Worm (Caenorhabditis elegans) whole organism, mixed stage, embryonic: ENCODE data around the gene C25E10.16.

ENCODE experiments used
- M03D4.4 ChIP-seq: sonication (generic microtip); optimal IDR thresholded peaks from 2 replicates; lab custom pipeline; 2017; ENCODE audit warnings: mild to moderate bottlenecking, missing genetic modification characterization, missing compliant biosample characterization
- bed-3 ChIP-seq: fragments of 200-800 bp; sonication (Bioruptor generic); optimal IDR thresholded peaks from 3 replicates; lab custom pipeline; 2018; ENCODE audit warnings: mild to moderate bottlenecking, missing genetic modification characterization, moderate library complexity, missing compliant biosample characterization
- blmp-1 ChIP-seq: fragments of 150-350 bp; optimal IDR thresholded peaks from 2 replicates; lab custom pipeline; 2014; ENCODE audit warnings: missing biosample characterization, missing genetic modification characterization
- ceh-39 ChIP-seq: fragments of 150-350 bp; optimal IDR thresholded peaks from 2 replicates; lab custom pipeline; 2014; ENCODE audit warnings: missing biosample characterization, missing genetic modification characterization
- ceh-43 ChIP-seq: fragments of 200-800 bp; sonication (Bioruptor generic); optimal IDR thresholded peaks from 2 replicates; lab custom pipeline; 2018; ENCODE audit warnings: mild to moderate bottlenecking, missing genetic modification characterization, moderate library complexity, missing compliant biosample characterization
- ceh-83 ChIP-seq: fragments of 200-800 bp; sonication (Bioruptor generic); optimal IDR thresholded peaks from 2 replicates; lab custom pipeline; 2018; ENCODE audit warnings: mild to moderate bottlenecking, missing genetic modification characterization, missing compliant biosample characterization
- ces-1 ChIP-seq: fragments of 150-350 bp; optimal IDR thresholded peaks from 2 replicates; lab custom pipeline; 2014; ENCODE audit warnings: missing biosample characterization, missing genetic modification reagents, missing genetic modification characterization
- cnd-1 ChIP-seq: fragments of 200-800 bp; sonication (Bioruptor generic); optimal IDR thresholded peaks from 2 replicates; lab custom pipeline; 2018; ENCODE audit warnings: mild to moderate bottlenecking, missing genetic modification characterization, missing compliant biosample characterization
- drap-1 ChIP-seq: fragments of 200-800 bp; sonication (Bioruptor generic); optimal IDR thresholded peaks from 3 replicates; lab custom pipeline; 2018; ENCODE audit warnings: mild to moderate bottlenecking, missing genetic modification characterization, missing compliant biosample characterization
- elt-1 ChIP-seq: sonication (generic microtip); optimal IDR thresholded peaks from 2 replicates; lab custom pipeline; 2017; ENCODE audit warnings: missing genetic modification characterization, mild to moderate bottlenecking, missing compliant biosample characterization, antibody characterized with exemption, moderate library complexity, borderline replicate concordance; ENCODE audit not compliant: insufficient read depth
- elt-3 ChIP-seq: fragments of 150-350 bp; optimal IDR thresholded peaks from 2 replicates; lab custom pipeline; 2014; ENCODE audit warnings: missing biosample characterization, missing genetic modification characterization
- ham-2 ChIP-seq: fragments of 200-800 bp; sonication (Bioruptor generic); optimal IDR thresholded peaks from 2 replicates; lab custom pipeline; 2018; ENCODE audit warnings: mild to moderate bottlenecking, missing genetic modification characterization, missing compliant biosample characterization
- hlh-1 ChIP-seq: fragments of 150-350 bp; optimal IDR thresholded peaks from 2 replicates; lab custom pipeline; 2014; ENCODE audit warnings: missing biosample characterization, missing genetic modification reagents, missing genetic modification characterization
- lin-13 ChIP-seq: fragments of 150-350 bp; optimal IDR thresholded peaks from 2 replicates; lab custom pipeline; 2014; ENCODE audit warnings: missing biosample characterization, missing genetic modification characterization
- lin-32 ChIP-seq: fragments of 200-800 bp; sonication (Bioruptor generic); optimal IDR thresholded peaks from 2 replicates; lab custom pipeline; 2018; ENCODE audit warnings: mild to moderate bottlenecking, missing genetic modification characterization, missing compliant biosample characterization
- lsy-2 ChIP-seq: fragments of 150-350 bp; optimal IDR thresholded peaks from 2 replicates; lab custom pipeline; 2014; ENCODE audit warnings: missing biosample characterization, missing genetic modification characterization
- mab-5 ChIP-seq: fragments of 150-350 bp; optimal IDR thresholded peaks from 2 replicates; lab custom pipeline; 2014; ENCODE audit warnings: missing biosample characterization, missing genetic modification characterization
- mep-1 ChIP-seq: fragments of 150-350 bp; optimal IDR thresholded peaks from 2 replicates; lab custom pipeline; 2017; ENCODE audit warnings: missing biosample characterization, missing genetic modification reagents, missing genetic modification characterization, inconsistent platforms
- mls-2 ChIP-seq: sonication (generic microtip); optimal IDR thresholded peaks from 2 replicates; lab custom pipeline; 2016; ENCODE audit warnings: mild to moderate bottlenecking, missing genetic modification characterization, moderate library complexity, missing compliant biosample characterization
- nhr-12 ChIP-seq: fragments of 150-350 bp; optimal IDR thresholded peaks from 2 replicates; lab custom pipeline; 2014; ENCODE audit warnings: missing biosample characterization, missing genetic modification characterization
- nhr-2 ChIP-seq: fragments of 150-350 bp; optimal IDR thresholded peaks from 2 replicates; lab custom pipeline; 2014; ENCODE audit warnings: missing biosample characterization, missing genetic modification characterization
- nhr-237 ChIP-seq: fragments of 150-350 bp; optimal IDR thresholded peaks from 2 replicates; lab custom pipeline; 2014; ENCODE audit warnings: missing biosample characterization, missing genetic modification characterization
- nhr-28 ChIP-seq: fragments of 150-350 bp; optimal IDR thresholded peaks from 2 replicates; lab custom pipeline; 2014; ENCODE audit warnings: missing biosample characterization, missing genetic modification characterization
- nhr-76 ChIP-seq: sonication (generic microtip); optimal IDR thresholded peaks from 2 replicates; lab custom pipeline; 2017; ENCODE audit warnings: missing biosample characterization, missing genetic modification characterization
- pha-4 ChIP-seq: fragments of 150-350 bp; optimal IDR thresholded peaks from 2 replicates; lab custom pipeline; 2018; ENCODE audit warnings: missing biosample characterization, missing genetic modification reagents, missing genetic modification characterization
- snpc-4 ChIP-seq: fragments of 150-350 bp; optimal IDR thresholded peaks from 2 replicates; lab custom pipeline; 2014; ENCODE audit warnings: missing biosample characterization, missing genetic modification characterization
- sptf-1 ChIP-seq: sonication (generic microtip); optimal IDR thresholded peaks from 2 replicates; lab custom pipeline; 2017; ENCODE audit warnings: mild to moderate bottlenecking, missing genetic modification characterization, moderate library complexity, missing compliant biosample characterization
- tbx-8 ChIP-seq: fragments of 200-800 bp; sonication (Bioruptor generic); optimal IDR thresholded peaks from 2 replicates; lab custom pipeline; 2018; ENCODE audit warnings: mild to moderate bottlenecking, missing genetic modification characterization, moderate library complexity, missing compliant biosample characterization
- unc-120 ChIP-seq: sonication (generic microtip); optimal IDR thresholded peaks from 2 replicates; lab custom pipeline; 2017; ENCODE audit warnings: missing genetic modification characterization, missing compliant biosample characterization; ENCODE audit not compliant: poor library complexity, severe bottlenecking
- unc-39 ChIP-seq: fragments of 150-350 bp; optimal IDR thresholded peaks from 2 replicates; lab custom pipeline; 2014; ENCODE audit warnings: missing biosample characterization, missing genetic modification characterization
- zip-8 ChIP-seq: fragments of 150-350 bp; optimal IDR thresholded peaks from 2 replicates; lab custom pipeline; 2014; ENCODE audit warnings: missing biosample characterization, missing genetic modification characterization
- ztf-11 ChIP-seq: fragments of 150-350 bp; optimal IDR thresholded peaks from 2 replicates; lab custom pipeline; 2014; ENCODE audit warnings: missing biosample characterization, missing genetic modification characterization

Gene C25E10.16

ce11 chrV:9079965-9080432 lies 20.6 kb upstream of the C25E10.16 start:
- TF ChIP-seq bed-3 (GFP tag; lab: Kevin White, UChicago) (no peak), ceh-43 (GFP tag; lab: Kevin White, UChicago) (no peak), lin-32 (GFP tag; lab: Kevin White, UChicago) (no peak), sptf-1 (tag; lab: Kevin White, UChicago) (no peak), mep-1 (tag; lab: Kevin White, UChicago) (no peak), blmp-1 (tag; lab: Kevin White, UChicago) (no peak), ztf-11 (no peak), drap-1 (GFP tag; lab: Kevin White, UChicago) (no peak), M03D4.4 (no peak), nhr-28 (tag; lab: Kevin White, UChicago) (no peak)

ce11 chrV:9078815-9079525 lies 19.6 kb upstream of the C25E10.16 start:
- TF ChIP-seq ceh-83 (GFP tag; lab: Kevin White, UChicago): no peak
- no peak for TF ChIP-seq zip-8 (tag; lab: Kevin White, UChicago)
- TF ChIP-seq lin-13 (tag; lab: Kevin White, UChicago): no peak
- TF ChIP-seq nhr-28 (tag; lab: Kevin White, UChicago): no peak
- TF ChIP-seq ceh-39 (tag; lab: Kevin White, UChicago): no peak
- TF ChIP-seq unc-39 (tag; lab: Kevin White, UChicago): no peak
- TF ChIP-seq ces-1: no peak
- TF ChIP-seq unc-120: no peak
- no peak for TF ChIP-seq elt-1 (tag; lab: Kevin White, UChicago)
- no peak for TF ChIP-seq cnd-1 (tag; lab: Kevin White, UChicago)
- TF ChIP-seq blmp-1 (tag; lab: Kevin White, UChicago): no peak
- no peak for TF ChIP-seq pha-4
- no peak for TF ChIP-seq tbx-8
- no peak for TF ChIP-seq nhr-237 (tag; lab: Kevin White, UChicago)
- TF ChIP-seq hlh-1 (tag; lab: Kevin White, UChicago): no peak
- TF ChIP-seq ztf-11: no peak
- no peak for TF ChIP-seq ham-2 (GFP tag; lab: Kevin White, UChicago)
- TF ChIP-seq lin-32 (GFP tag; lab: Kevin White, UChicago): no peak
- TF ChIP-seq lsy-2 (tag; lab: Kevin White, UChicago): no peak
- TF ChIP-seq mep-1 (tag; lab: Kevin White, UChicago): no peak

- no peak for TF ChIP-seq ham-2 (GFP tag; lab: Kevin White, UChicago)
- no peak for TF ChIP-seq elt-3
- no peak for TF ChIP-seq tbx-8
- no peak for TF ChIP-seq lin-13 (tag; lab: Kevin White, UChicago)
- TF ChIP-seq blmp-1 (tag; lab: Kevin White, UChicago): no peak
- no peak for TF ChIP-seq elt-1 (tag; lab: Kevin White, UChicago)
- TF ChIP-seq mls-2 (tag; lab: Kevin White, UChicago): no peak
- TF ChIP-seq nhr-2 (tag; lab: Kevin White, UChicago): no peak
- no peak for TF ChIP-seq ztf-11
- no peak for TF ChIP-seq nhr-76
- no peak for TF ChIP-seq nhr-12 (tag; lab: Kevin White, UChicago)
- TF ChIP-seq mab-5: no peak
- TF ChIP-seq snpc-4 (tag; lab: Kevin White, UChicago): no peak
- no peak for TF ChIP-seq ceh-39 (tag; lab: Kevin White, UChicago)
- no peak for TF ChIP-seq ces-1
- TF ChIP-seq drap-1 (GFP tag; lab: Kevin White, UChicago): no peak
- no peak for TF ChIP-seq lin-32 (GFP tag; lab: Kevin White, UChicago)
- no peak for TF ChIP-seq hlh-1 (tag; lab: Kevin White, UChicago)
- no peak for TF ChIP-seq M03D4.4
- TF ChIP-seq ceh-83 (GFP tag; lab: Kevin White, UChicago): no peak
These were observed 18.8 kb upstream of the C25E10.16 start for ce11 chrV:9078067-9078581.

ce11 chrV:9076273-9076672 lies 16.9 kb upstream of the C25E10.16 start, which contains the start of gene T27E4.7:
Gene T27E4.7 (minus strand): TSS chrV:9076322.
- TF ChIP-seq mab-5 (no peak), sptf-1 (tag; lab: Kevin White, UChicago) (no peak), snpc-4 (tag; lab: Kevin White, UChicago) (no peak), tbx-8 (no peak), lsy-2 (tag; lab: Kevin White, UChicago) (no peak), ham-2 (GFP tag; lab: Kevin White, UChicago) (no peak), unc-39 (tag; lab: Kevin White, UChicago) (no peak), mls-2 (tag; lab: Kevin White, UChicago) (no peak), unc-120 (no peak), blmp-1 (tag; lab: Kevin White, UChicago) (no peak), ztf-11 (no peak), nhr-12 (tag; lab: Kevin White, UChicago) (no peak), bed-3 (GFP tag; lab: Kevin White, UChicago) (no peak), ces-1 (no peak), hlh-1 (tag; lab: Kevin White, UChicago) (no peak), elt-1 (tag; lab: Kevin White, UChicago) (no peak), zip-8 (tag; lab: Kevin White, UChicago) (no peak), ceh-83 (GFP tag; lab: Kevin White, UChicago) (no peak)
